Worm (Caenorhabditis elegans) whole organism, L4/young adult: ENCODE data around the gene ssq-1.

Source experiments
- W03F9.2 ChIP-seq: fragments of 150-350 bp; optimal IDR thresholded peaks from 2 replicates; lab custom pipeline; 2014; ENCODE audit warnings: missing biosample characterization, missing genetic modification characterization
- dao-5 ChIP-seq: sonication (generic microtip); optimal IDR thresholded peaks from 2 replicates; lab custom pipeline; 2016; ENCODE audit warnings: missing genotype, missing genetic modification characterization, moderate library complexity, missing compliant biosample characterization
- him-1 ChIP-seq: sonication (generic microtip); optimal IDR thresholded peaks from 2 replicates; lab custom pipeline; 2016; ENCODE audit warnings: missing genotype, missing genetic modification reagents, missing genetic modification characterization, missing compliant biosample characterization

ce11 chrIV:9824480-9824879 is 27.9 kb upstream of the ssq-1 start, which contains the start of gene catp-6:
- TF ChIP-seq him-1 (tag; lab: Kevin White, UChicago) (no peak), dao-5 (no peak), W03F9.2 (tag; lab: Kevin White, UChicago) (no peak)
